Fruit fly (Drosophila melanogaster): Measurements from ENCODE around the gene CG42371.

The CG42371 gene

dm6 chr2L:2226259-2227121 lies 9.4 kb upstream of the CG42371 start, which contains the start of the genes CG15387 and sau (continued):
- no peak for TF ChIP-seq pan (optimal IDR thresholded peaks at IDR 0.05)
- TF ChIP-seq pan (GFP tag; optimal IDR thresholded peaks at IDR 0.05 in 1 of 2, IDR thresholded peaks at IDR 0.05 in 1 of 2) = peak in 1 of 2 experiments; percentile 87
- peak; percentile 65 for TF ChIP-seq cwo (GFP tag; optimal IDR thresholded peaks at IDR 0.05)
- peak; percentile 81 for TF ChIP-seq CG8388 (GFP tag; optimal IDR thresholded peaks at IDR 0.05)
- TF ChIP-seq Sox102F (GFP tag; optimal IDR thresholded peaks at IDR 0.05) = peak; percentile 86
- peak; percentile 64 for TF ChIP-seq wor (GFP tag; IDR thresholded peaks at IDR 0.05)
- TF ChIP-seq GATAe (GFP tag; conservative IDR thresholded peaks at IDR 0.05) = no peak; the same call in 1 of the 2 replicates
- TF ChIP-seq nerfin-2 (GFP tag; IDR thresholded peaks at IDR 0.05; ENCODE audit: partially characterized antibody) = peak; percentile 85
- TF ChIP-seq onecut (GFP tag; IDR thresholded peaks at IDR 0.05) = peak; percentile 44
- TF ChIP-seq ttk (GFP tag; IDR thresholded peaks at IDR 0.05) = peak; percentile 80
- peak; percentile 86 for TF ChIP-seq pb (GFP tag; optimal IDR thresholded peaks at IDR 0.05)
- peak; percentile 71 for TF ChIP-seq psq (GFP tag; optimal IDR thresholded peaks at IDR 0.05)
- TF ChIP-seq nau (GFP tag; optimal IDR thresholded peaks at IDR 0.05) = peak; percentile 71
- peak; percentile 55; the same call in 1 of the 2 replicates for TF ChIP-seq peb (GFP tag; IDR thresholded peaks at IDR 0.05)
- no peak for TF ChIP-seq jigr1 (GFP tag; IDR thresholded peaks at IDR 0.05)
- TF ChIP-seq CG10209 (GFP tag; optimal IDR thresholded peaks at IDR 0.05) = peak; percentile 86
- peak; percentile 83 for TF ChIP-seq Dad (GFP tag; optimal IDR thresholded peaks at IDR 0.05)
- peak; percentile 60 for TF ChIP-seq Sin3A (optimal IDR thresholded peaks at IDR 0.05)
- peak; percentile 73 for TF ChIP-seq CG11723 (GFP tag; optimal IDR thresholded peaks at IDR 0.05)
- TF ChIP-seq Myb (GFP tag; optimal IDR thresholded peaks at IDR 0.05) = peak; percentile 80
- peak; percentile 82 for TF ChIP-seq so (GFP tag; IDR thresholded peaks at IDR 0.05)
- peak; percentile 84 for TF ChIP-seq Ptx1 (GFP tag; IDR thresholded peaks at IDR 0.05)
- TF ChIP-seq Med (GFP tag) = peak; percentile 99
- TF ChIP-seq bbx (GFP tag; IDR thresholded peaks at IDR 0.05; ENCODE audit: partially characterized antibody) = peak; percentile 86
- peak; percentile 47; the same call in 1 of the 2 replicates for TF ChIP-seq ro (GFP tag; IDR thresholded peaks at IDR 0.05)
- peak; percentile 76 for TF ChIP-seq Lhr (GFP tag; optimal IDR thresholded peaks at IDR 0.05)
- TF ChIP-seq Drgx (GFP tag; IDR thresholded peaks at IDR 0.05) = peak; percentile 65
- TF ChIP-seq D (optimal IDR thresholded peaks at IDR 0.05) = no peak
- TF ChIP-seq D (GFP tag; optimal IDR thresholded peaks at IDR 0.05) = peak; percentile 67
- TF ChIP-seq CG7271 (tag; optimal IDR thresholded peaks at IDR 0.05) = peak; percentile 19
- TF ChIP-seq CG6791 (GFP tag; IDR thresholded peaks at IDR 0.05; ENCODE audit: partially characterized antibody) = peak; percentile 84
- TF ChIP-seq CG12769 (tag; optimal IDR thresholded peaks at IDR 0.05) = peak; percentile 83
- peak; percentile 82 for TF ChIP-seq CG14014 (GFP tag; IDR thresholded peaks at IDR 0.05)
- peak; percentile 93 for TF ChIP-seq CG8944 (GFP tag; optimal IDR thresholded peaks at IDR 0.05)
- peak; percentile 60 for TF ChIP-seq oc (tag; optimal IDR thresholded peaks at IDR 0.05)
- TF ChIP-seq CG9727 (GFP tag; optimal IDR thresholded peaks at IDR 0.05) = peak; percentile 91
- peak; percentile 63 for TF ChIP-seq CG7987 (GFP tag; optimal IDR thresholded peaks at IDR 0.05)
- peak; percentile 94 for TF ChIP-seq CG4617 (GFP tag; optimal IDR thresholded peaks at IDR 0.05; ENCODE audit: borderline replicate concordance)
- TF ChIP-seq nom (GFP tag; optimal IDR thresholded peaks at IDR 0.05) = peak; percentile 38
- no peak for TF ChIP-seq CkIIα-i1 (GFP tag; IDR thresholded peaks at IDR 0.05)
- peak; percentile 82 for TF ChIP-seq chm (GFP tag; IDR thresholded peaks at IDR 0.05)
- peak; percentile 87 for TF ChIP-seq chinmo (GFP tag; IDR thresholded peaks at IDR 0.05; ENCODE audit: partially characterized antibody)
- TF ChIP-seq CG16779 (GFP tag; IDR thresholded peaks at IDR 0.05) = peak; percentile 64
- TF ChIP-seq al (GFP tag; IDR thresholded peaks at IDR 0.05) = peak; percentile 79
- TF ChIP-seq abd-A (tag; optimal IDR thresholded peaks at IDR 0.05) = no peak
- TF ChIP-seq grau (tag; optimal IDR thresholded peaks at IDR 0.05) = peak; percentile 86
- TF ChIP-seq CG4820 (GFP tag; optimal IDR thresholded peaks at IDR 0.05) = peak; percentile 79
- TF ChIP-seq MTF-1 (GFP tag; optimal IDR thresholded peaks at IDR 0.05; ENCODE audit: borderline replicate concordance) = no peak
- TF ChIP-seq CG9932 (GFP tag; IDR thresholded peaks at IDR 0.05) = peak; percentile 91

All from whole organism, embryonic.